Worm (Caenorhabditis elegans) whole organism, L4/young adult: ENCODE results near the gene fbxc-39.
"Not testable (repeated sequence)": the region's sequence is repeated elsewhere in the genome, so short reads cannot be mapped to it uniquely, and the experiment has no call there.

ENCODE experiments used
- W03F9.2 ChIP-seq: fragments of 150-350 bp; optimal IDR thresholded peaks from 2 replicates; lab custom pipeline; 2014; ENCODE audit warnings: missing biosample characterization, missing genetic modification characterization
- dao-5 ChIP-seq: sonication (generic microtip); optimal IDR thresholded peaks from 2 replicates; lab custom pipeline; 2016; ENCODE audit warnings: missing genotype, missing genetic modification characterization, moderate library complexity, missing compliant biosample characterization
- him-1 ChIP-seq: sonication (generic microtip); optimal IDR thresholded peaks from 2 replicates; lab custom pipeline; 2016; ENCODE audit warnings: missing genotype, missing genetic modification reagents, missing genetic modification characterization, missing compliant biosample characterization

Gene fbxc-39

ce11 chrII:988437-988836 lies at the start of gene fbxc-39:
Gene fbxc-39, plus strand, starts transcription at chrII:988737.
- TF ChIP-seq him-1 (tag; lab: Kevin White, UChicago) = no peak
- TF ChIP-seq dao-5 (tag; lab: Kevin White, UChicago) = no peak
- no peak for TF ChIP-seq W03F9.2

DNA sequence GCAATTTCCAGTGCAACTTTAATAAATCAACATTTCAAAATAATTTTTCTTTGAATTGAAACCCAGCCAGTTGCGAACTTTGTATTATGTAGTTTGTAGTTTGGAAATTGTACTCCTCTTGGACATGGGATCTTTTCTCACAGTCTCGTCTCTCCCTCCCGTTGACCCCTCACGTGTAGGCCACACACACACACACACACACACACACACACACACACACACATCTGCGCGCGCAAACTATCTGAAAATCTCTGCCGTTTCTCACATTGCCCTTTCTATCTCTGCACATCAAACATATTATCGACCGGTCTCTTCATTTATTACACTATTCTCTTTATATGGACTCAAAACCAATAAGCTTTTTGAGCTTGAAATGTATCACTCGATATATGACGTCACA lies 47.8 kb upstream of the fbxc-39 start, which contains the start of gene fbxc-36:
fbxc-36 (plus strand) TSS at position 205 of the 400 bp plus-strand sequence.
- no peak for TF ChIP-seq him-1 (tag; lab: Kevin White, UChicago)
- TF ChIP-seq dao-5 (tag; lab: Kevin White, UChicago) = no peak
- TF ChIP-seq W03F9.2 = no peak

- TF ChIP-seq dao-5 (tag; lab: Kevin White, UChicago) = no peak
- no peak for TF ChIP-seq W03F9.2
- no peak for TF ChIP-seq him-1 (tag; lab: Kevin White, UChicago)
Observed at ce11 chrII:943773-944172, 44.8 kb upstream of the fbxc-39 start, which contains the start of gene clec-43. Gene clec-43, plus strand, starts transcription at chrII:944066.

ce11 chrII:948091-948490 lies 40.4 kb upstream of the fbxc-39 start, which contains the start of gene fbxc-32:
Gene fbxc-32, minus strand, starts transcription at chrII:948191.
- no peak for TF ChIP-seq dao-5 (tag; lab: Kevin White, UChicago)
- TF ChIP-seq W03F9.2 = no peak
- no peak for TF ChIP-seq him-1 (tag; lab: Kevin White, UChicago)

ce11 chrII:950374-950773 lies 38.2 kb upstream of the fbxc-39 start:
- no peak for TF ChIP-seq W03F9.2
- TF ChIP-seq him-1 (tag; lab: Kevin White, UChicago) = no peak
- no peak for TF ChIP-seq dao-5 (tag; lab: Kevin White, UChicago)

- TF ChIP-seq dao-5 (tag; lab: Kevin White, UChicago) (no peak), W03F9.2 (no peak), him-1 (tag; lab: Kevin White, UChicago) (no peak)
Observed at ce11 chrII:953052-953451, 35.5 kb upstream of the fbxc-39 start.

- not testable (repeated sequence) for TF ChIP-seq him-1 (tag; lab: Kevin White, UChicago); dao-5 (tag; lab: Kevin White, UChicago); W03F9.2
Observed at ce11 chrII:954626-955025, 33.9 kb upstream of the fbxc-39 start, which contains the start of gene fbxc-7. Gene fbxc-7, plus strand, starts transcription at chrII:954926.

DNA sequence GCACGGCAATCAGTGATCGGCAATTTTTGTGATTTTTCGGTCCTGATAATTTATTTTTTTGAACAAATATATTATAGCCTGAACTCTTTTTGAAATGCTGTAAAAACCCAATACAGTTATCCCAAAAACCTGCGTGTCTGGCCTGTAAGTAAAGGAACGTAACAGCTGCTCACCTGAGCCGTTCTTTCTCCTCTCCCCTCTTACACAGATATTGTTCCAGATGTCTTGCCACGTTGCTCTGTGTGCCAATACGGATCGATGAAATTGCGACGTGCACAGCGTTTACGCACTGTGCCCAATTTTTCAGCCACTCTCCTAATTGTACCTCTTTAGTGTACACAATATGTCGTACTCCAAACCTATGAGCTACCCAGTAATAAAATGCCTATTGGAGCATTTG lies 29.9 kb upstream of the fbxc-39 start, which contains the start of gene sdz-4:
sdz-4 (plus strand) TSS at position 301 of the 400 bp plus-strand sequence.
- TF ChIP-seq him-1 (tag; lab: Kevin White, UChicago) (no peak), W03F9.2 (no peak), dao-5 (tag; lab: Kevin White, UChicago) (no peak)

DNA sequence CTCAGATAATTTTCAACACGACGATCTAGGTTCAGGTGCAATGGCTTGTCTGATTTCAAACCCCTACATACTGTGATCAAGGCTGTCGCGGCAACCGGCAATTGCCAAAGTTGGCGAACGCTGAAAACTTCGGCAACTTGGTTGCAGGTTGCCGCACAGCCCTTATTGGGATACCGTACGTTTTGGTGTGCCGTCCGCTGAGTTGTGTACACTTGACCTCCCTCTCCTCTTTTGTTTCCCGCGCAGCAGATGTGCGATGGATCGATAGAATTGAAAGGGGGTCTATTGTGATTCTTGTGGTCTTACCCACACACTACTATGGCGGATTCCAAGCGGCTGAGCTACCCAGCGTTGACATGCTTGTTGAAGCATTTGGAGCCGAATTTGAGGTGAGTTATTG lies 28.3 kb upstream of the fbxc-39 start, which contains the start of the genes C32B5.18 and C32B5.7:
C32B5.18 (plus strand) TSS at position 301 of the 400 bp plus-strand sequence.
C32B5.7 (plus strand) TSS at position 311 of the 400 bp plus-strand sequence.
- TF ChIP-seq him-1 (tag; lab: Kevin White, UChicago) (no peak), W03F9.2 (no peak), dao-5 (tag; lab: Kevin White, UChicago) (no peak)

ce11 chrII:961961-962360 lies 26.6 kb upstream of the fbxc-39 start, which contains the start of gene C32B5.13:
Gene C32B5.13, minus strand, starts transcription at chrII:962061.
- no peak for TF ChIP-seq him-1 (tag; lab: Kevin White, UChicago)
- no peak for TF ChIP-seq W03F9.2
- no peak for TF ChIP-seq dao-5 (tag; lab: Kevin White, UChicago)

DNA sequence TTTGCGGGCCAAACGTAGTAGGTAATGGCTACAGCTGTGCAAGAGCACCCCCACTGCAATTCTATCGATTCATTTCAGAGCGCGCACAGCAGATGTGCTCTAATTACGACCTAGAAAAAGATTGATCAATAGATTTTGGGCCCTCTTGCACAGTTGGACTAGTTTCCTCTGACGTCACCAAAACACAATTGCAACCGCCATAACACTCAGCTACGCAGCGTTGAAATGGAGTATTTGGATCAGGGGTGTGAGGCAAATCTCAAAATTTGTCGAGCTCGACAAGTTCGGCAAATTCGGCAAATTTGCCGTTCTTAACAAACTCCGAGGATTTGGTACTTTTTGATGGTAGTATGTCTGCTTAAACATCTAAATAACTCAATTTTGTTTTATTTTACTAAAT lies 21.6 kb upstream of the fbxc-39 start, which contains the start of gene fbxc-18:
fbxc-18 (minus strand) TSS at position 101 of the 400 bp plus-strand sequence.
- TF ChIP-seq dao-5 (tag; lab: Kevin White, UChicago); W03F9.2; him-1 (tag; lab: Kevin White, UChicago): not testable (repeated sequence)

ce11 chrII:968106-968505 lies 20.4 kb upstream of the fbxc-39 start, which contains the start of gene C32B5.6:
Gene C32B5.6, plus strand, starts transcription at chrII:968406.
- not testable (repeated sequence) for TF ChIP-seq W03F9.2; dao-5 (tag; lab: Kevin White, UChicago); him-1 (tag; lab: Kevin White, UChicago)

ce11 chrII:972850-973249 lies 15.7 kb upstream of the fbxc-39 start, which contains the start of gene C32B5.15:
Gene C32B5.15, minus strand, starts transcription at chrII:972950.
- TF ChIP-seq dao-5 (tag; lab: Kevin White, UChicago) = no peak
- TF ChIP-seq W03F9.2 = no peak
- TF ChIP-seq him-1 (tag; lab: Kevin White, UChicago) = no peak

DNA sequence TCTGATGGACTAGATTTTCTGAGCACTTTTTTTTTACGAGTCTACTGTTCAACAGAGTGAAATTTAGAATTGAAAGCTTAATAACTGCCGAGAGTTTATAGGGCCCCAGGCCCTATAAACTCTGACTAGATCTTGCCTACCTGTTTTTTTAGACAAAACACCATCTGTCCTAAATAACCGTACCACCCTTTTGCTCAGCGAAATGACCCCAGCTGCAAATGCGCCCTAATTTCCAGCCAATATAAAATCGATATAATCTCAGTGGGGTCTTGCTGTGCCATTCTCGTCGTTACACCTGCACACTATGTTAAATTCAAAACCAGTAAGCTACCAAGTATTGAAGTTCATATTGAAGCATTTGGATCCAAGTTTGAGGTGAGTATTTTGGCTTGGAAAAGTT lies 14.5 kb upstream of the fbxc-39 start, which contains the start of gene fbxc-14:
fbxc-14 (plus strand) TSS at position 301 of the 400 bp plus-strand sequence.
- TF ChIP-seq dao-5 (tag; lab: Kevin White, UChicago) (no peak), him-1 (tag; lab: Kevin White, UChicago) (no peak)
